Worm (Caenorhabditis elegans) whole organism, L1 larva: ENCODE results near the gene bus-17.

ENCODE experiments used
- C34B4.2 ChIP-seq: sonication (generic microtip); optimal IDR thresholded peaks from 2 replicates; lab custom pipeline; 2017; ENCODE audit warnings: mild to moderate bottlenecking, missing genetic modification characterization, missing compliant biosample characterization
- alr-1 ChIP-seq: fragments of 200-800 bp; sonication (Bioruptor generic); optimal IDR thresholded peaks from 2 replicates; lab custom pipeline; 2018; ENCODE audit warnings: borderline replicate concordance, mild to moderate bottlenecking, missing genetic modification characterization, missing compliant biosample characterization
- aly-2 ChIP-seq: fragments of 150-350 bp; optimal IDR thresholded peaks from 2 replicates; lab custom pipeline; 2014; ENCODE audit warnings: missing biosample characterization, missing genetic modification characterization
- ama-1 ChIP-seq: fragments of 150-350 bp; optimal IDR thresholded peaks from 2 replicates; lab custom pipeline; 2014
- blmp-1 ChIP-seq: fragments of 150-350 bp; optimal IDR thresholded peaks from 2 replicates; lab custom pipeline; 2014; ENCODE audit warnings: missing biosample characterization, missing genetic modification characterization
- ceh-8 ChIP-seq: fragments of 200-800 bp; sonication (Bioruptor generic); optimal IDR thresholded peaks from 2 replicates; lab custom pipeline; 2018; ENCODE audit warnings: mild to moderate bottlenecking, missing genetic modification characterization, moderate library complexity, missing compliant biosample characterization
- ceh-90 ChIP-seq: sonication (generic microtip); optimal IDR thresholded peaks from 2 replicates; lab custom pipeline; 2016; ENCODE audit warnings: missing genetic modification characterization, missing compliant biosample characterization
- efl-3 ChIP-seq: fragments of 200-800 bp; sonication (Bioruptor generic); optimal IDR thresholded peaks from 2 replicates; lab custom pipeline; 2018; ENCODE audit warnings: mild to moderate bottlenecking, missing genetic modification characterization, missing compliant biosample characterization
- elt-3 ChIP-seq, 6 experiments: fragments of 150-350 bp in 1 of 6; sonication (generic microtip); optimal IDR thresholded peaks; 2 replicates each; lab custom pipeline; 2017 to 2018; ENCODE audit warnings: missing biosample characterization in 6 of 6, missing genetic modification characterization in 6 of 6, inconsistent platforms in 1 of 6
- ets-5 ChIP-seq: fragments of 200-800 bp; sonication (Bioruptor generic); IDR thresholded peaks from 2 replicates; pipeline ENCODE4 v1.3.6; 2022; ENCODE audit warnings: missing genetic modification characterization, missing compliant biosample characterization
- fkh-10 ChIP-seq: sonication (generic microtip); optimal IDR thresholded peaks from 2 replicates; lab custom pipeline; 2017; ENCODE audit warnings: missing biosample characterization, missing genetic modification reagents, missing genetic modification characterization
- fkh-4 ChIP-seq: sonication (generic microtip); optimal IDR thresholded peaks from 2 replicates; lab custom pipeline; 2016; ENCODE audit warnings: missing compliant biosample characterization, missing genetic modification characterization, borderline replicate concordance
- fkh-8 ChIP-seq: sonication (generic microtip); optimal IDR thresholded peaks from 2 replicates; lab custom pipeline; 2016; ENCODE audit warnings: mild to moderate bottlenecking, missing genetic modification characterization, missing compliant biosample characterization
- fos-1 ChIP-seq: fragments of 150-350 bp; optimal IDR thresholded peaks from 2 replicates; lab custom pipeline; 2014; ENCODE audit warnings: missing biosample characterization, missing genetic modification characterization
- jun-1 ChIP-seq: fragments of 150-350 bp; optimal IDR thresholded peaks from 2 replicates; lab custom pipeline; 2014; ENCODE audit warnings: missing biosample characterization, missing genetic modification reagents, missing genetic modification characterization
- lin-14 ChIP-seq: fragments of 200-800 bp; sonication (Bioruptor generic); optimal IDR thresholded peaks from 2 replicates; lab custom pipeline; 2018; ENCODE audit warnings: mild to moderate bottlenecking, missing genetic modification characterization, moderate library complexity, missing compliant biosample characterization
- lir-3 ChIP-seq: sonication (generic microtip); optimal IDR thresholded peaks from 2 replicates; lab custom pipeline; 2016; ENCODE audit warnings: mild to moderate bottlenecking, missing genetic modification characterization, moderate library complexity, missing compliant biosample characterization; ENCODE audit not compliant: poor library complexity
- mab-9 ChIP-seq: fragments of 200-800 bp; sonication (Bioruptor generic); IDR thresholded peaks from 2 replicates; pipeline ENCODE4 v1.3.6; 2022; ENCODE audit warnings: missing genetic modification reagents, missing genetic modification characterization, missing compliant biosample characterization
- mdl-1 ChIP-seq, 2 experiments: fragments of 150-350 bp; optimal IDR thresholded peaks; 2 replicates each; lab custom pipeline; 2014 to 2017; ENCODE audit warnings: missing biosample characterization in 2 of 2, missing genetic modification characterization in 2 of 2, inconsistent platforms in 1 of 2
- nhr-47 ChIP-seq: sonication (generic microtip); optimal IDR thresholded peaks from 2 replicates; lab custom pipeline; 2016; ENCODE audit warnings: mild to moderate bottlenecking, missing genetic modification characterization, moderate library complexity, missing compliant biosample characterization
- nhr-77 ChIP-seq: fragments of 150-350 bp; optimal IDR thresholded peaks from 2 replicates; lab custom pipeline; 2014; ENCODE audit warnings: missing biosample characterization, missing genetic modification characterization
- nhr-85 ChIP-seq: sonication (generic microtip); peaks from one replicate; lab custom pipeline; 2016; ENCODE audit warnings: missing genetic modification characterization, inconsistent platforms, missing compliant biosample characterization
- nhr-90 ChIP-seq: sonication (generic microtip); optimal IDR thresholded peaks from 2 replicates; lab custom pipeline; 2016; ENCODE audit warnings: mild to moderate bottlenecking, missing genetic modification characterization, missing compliant biosample characterization; ENCODE audit not compliant: poor library complexity
- pag-3 ChIP-seq: sonication (generic microtip); optimal IDR thresholded peaks from 2 replicates; lab custom pipeline; 2017; ENCODE audit warnings: missing genetic modification characterization, mild to moderate bottlenecking, missing compliant biosample characterization, antibody characterized with exemption, borderline replicate concordance; ENCODE audit not compliant: insufficient read depth
- pax-3 ChIP-seq: fragments of 200-800 bp; sonication (Bioruptor generic); optimal IDR thresholded peaks from 2 replicates; lab custom pipeline; 2018; ENCODE audit warnings: mild to moderate bottlenecking, missing genetic modification characterization, moderate library complexity, missing compliant biosample characterization
- pqm-1 ChIP-seq: sonication (generic microtip); optimal IDR thresholded peaks from 3 replicates; lab custom pipeline; 2017; ENCODE audit warnings: missing biosample characterization, missing genetic modification characterization
- rnt-1 ChIP-seq: sonication (generic microtip); optimal IDR thresholded peaks from 2 replicates; lab custom pipeline; 2016; ENCODE audit warnings: mild to moderate bottlenecking, missing genetic modification characterization, moderate library complexity, missing compliant biosample characterization
- sup-37 ChIP-seq: fragments of 200-800 bp; sonication (Bioruptor generic); optimal IDR thresholded peaks from 2 replicates; lab custom pipeline; 2018; ENCODE audit warnings: mild to moderate bottlenecking, missing genetic modification characterization, missing compliant biosample characterization
- swsn-7 ChIP-seq: sonication (generic microtip); optimal IDR thresholded peaks from 2 replicates; lab custom pipeline; 2016; ENCODE audit warnings: missing genetic modification characterization, missing compliant biosample characterization
- tlp-1 ChIP-seq: fragments of 150-350 bp; optimal IDR thresholded peaks from 2 replicates; lab custom pipeline; 2014; ENCODE audit warnings: missing biosample characterization, missing genetic modification characterization
- unc-130 ChIP-seq: fragments of 150-350 bp; optimal IDR thresholded peaks from 2 replicates; lab custom pipeline; 2017; ENCODE audit warnings: missing biosample characterization, missing genetic modification characterization, inconsistent platforms
- unc-30 ChIP-seq: sonication (generic microtip); optimal IDR thresholded peaks from 2 replicates; lab custom pipeline; 2017; ENCODE audit warnings: missing biosample characterization, missing genetic modification characterization
- unc-86 ChIP-seq: sonication (generic microtip); optimal IDR thresholded peaks from 2 replicates; lab custom pipeline; 2016; ENCODE audit warnings: missing genetic modification characterization, missing compliant biosample characterization
- unc-98 ChIP-seq: fragments of 200-800 bp; sonication (Bioruptor generic); IDR thresholded peaks from 2 replicates; pipeline ENCODE4 v1.3.6; 2022; ENCODE audit warnings: missing genetic modification characterization, missing compliant biosample characterization
- xbp-1 ChIP-seq: sonication (generic microtip); optimal IDR thresholded peaks from 2 replicates; lab custom pipeline; 2016; ENCODE audit warnings: missing genetic modification characterization, missing compliant biosample characterization
- zag-1 ChIP-seq: fragments of 150-350 bp; optimal IDR thresholded peaks from 2 replicates; lab custom pipeline; 2014; ENCODE audit warnings: missing biosample characterization, missing genetic modification characterization
- ztf-11 ChIP-seq, 2 experiments: sonication (generic microtip); optimal IDR thresholded peaks; 2 replicates each; lab custom pipeline; 2016 to 2017; ENCODE audit warnings: missing genetic modification characterization in 2 of 2, missing biosample characterization in 1 of 2, missing compliant biosample characterization in 1 of 2

Gene bus-17

DNA sequence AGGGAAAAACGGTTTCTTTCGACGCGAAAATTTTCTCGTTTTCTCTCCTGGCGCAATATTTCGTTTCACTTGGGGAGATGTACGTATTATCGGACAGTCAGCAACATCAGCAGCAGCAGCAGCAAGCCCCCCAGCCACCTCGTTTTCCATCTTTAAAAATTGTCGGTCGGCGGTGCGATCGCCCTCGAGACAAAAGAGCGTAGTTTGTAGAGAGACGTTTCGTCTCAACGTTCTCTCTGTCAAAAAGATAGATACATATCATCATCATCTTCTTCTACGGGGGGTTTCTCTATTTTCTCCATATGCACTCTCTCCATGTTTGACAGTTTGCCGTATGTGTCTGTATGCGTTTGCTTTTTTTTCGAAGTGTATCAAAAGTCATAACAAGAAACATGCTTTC is 56.6 kb downstream of the bus-17 start (continued):
- TF ChIP-seq aly-2 (tag; lab: Kevin White, UChicago) (no peak), nhr-77 (tag; lab: Kevin White, UChicago) (peak; percentile 64), lir-3 (tag; lab: Kevin White, UChicago) (no peak), pag-3 (tag; lab: Kevin White, UChicago) (no peak), efl-3 (GFP tag; lab: Kevin White, UChicago) (no peak), nhr-85 (tag; lab: Kevin White, UChicago) (peak; percentile 92), tlp-1 (no peak), zag-1 (tag; lab: Kevin White, UChicago) (no peak), fkh-4 (tag; lab: Kevin White, UChicago) (no peak), swsn-7 (tag; lab: Kevin White, UChicago) (no peak), mdl-1 (tag; optimal IDR thresholded peaks at IDR 0.05; lab: Kevin White, UChicago) (peak in 1 of 2 experiments; percentile 78), mab-9 (no peak), fos-1 (no peak), ceh-90 (tag; lab: Kevin White, UChicago) (no peak), unc-86 (tag; lab: Kevin White, UChicago) (no peak), pqm-1 (no peak), unc-130 (tag; lab: Kevin White, UChicago) (no peak), jun-1 (tag; lab: Kevin White, UChicago) (peak; percentile 36), lin-14 (GFP tag; lab: Kevin White, UChicago) (peak; percentile 87), fkh-8 (tag; lab: Kevin White, UChicago) (no peak), ama-1 (lab: Kevin White, UChicago) (no peak), nhr-47 (tag; lab: Kevin White, UChicago) (peak; percentile 13), pax-3 (no peak), fkh-10 (GFP tag; lab: Kevin White, UChicago) (no peak), nhr-90 (peak; percentile 53), elt-3 (tag; optimal IDR thresholded peaks at IDR 0.05; lab: Kevin White, UChicago) (peak in 2 of 6 experiments; percentile 81 to 84), sup-37 (GFP tag; lab: Kevin White, UChicago) (no peak), unc-98 (GFP tag; lab: Robert Waterston, UW) (no peak), alr-1 (tag; lab: Kevin White, UChicago) (no peak), ets-5 (no peak), C34B4.2 (tag; lab: Kevin White, UChicago) (no peak), xbp-1 (tag; lab: Kevin White, UChicago) (no peak), ztf-11 (tag; optimal IDR thresholded peaks at IDR 0.05; lab: Kevin White, UChicago) (no peak)

DNA sequence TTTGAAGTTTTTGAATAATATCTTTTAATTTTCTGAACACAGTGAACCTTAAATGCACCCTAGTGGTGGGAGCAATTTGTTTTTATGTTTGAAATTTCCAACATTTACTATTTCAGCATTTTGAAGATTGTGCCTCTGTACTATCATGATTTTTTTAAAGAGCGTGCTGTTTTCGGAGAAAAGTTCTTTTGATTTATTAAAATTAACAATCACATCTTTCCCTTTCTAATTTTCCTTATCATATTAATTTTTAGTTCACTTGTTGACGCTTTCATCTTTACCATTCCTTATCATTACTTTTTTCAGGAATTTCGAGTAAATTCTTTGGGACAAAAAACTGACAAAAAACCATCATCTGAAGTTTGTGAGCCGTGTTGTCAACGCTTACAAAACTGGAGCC is 58.2 kb downstream of the bus-17 start, which contains the start of gene nhr-48:
Gene nhr-48 (plus strand): TSS at position 301 of the 400 bp plus-strand sequence.
- TF ChIP-seq unc-30 (tag; lab: Kevin White, UChicago) (no peak), blmp-1 (tag; lab: Kevin White, UChicago) (peak; percentile 8), lir-3 (tag; lab: Kevin White, UChicago) (no peak), rnt-1 (tag; lab: Kevin White, UChicago) (no peak), ceh-8 (no peak)
